Worm (Caenorhabditis elegans): ENCODE measurements around the gene str-85.

The str-85 gene

DNA sequence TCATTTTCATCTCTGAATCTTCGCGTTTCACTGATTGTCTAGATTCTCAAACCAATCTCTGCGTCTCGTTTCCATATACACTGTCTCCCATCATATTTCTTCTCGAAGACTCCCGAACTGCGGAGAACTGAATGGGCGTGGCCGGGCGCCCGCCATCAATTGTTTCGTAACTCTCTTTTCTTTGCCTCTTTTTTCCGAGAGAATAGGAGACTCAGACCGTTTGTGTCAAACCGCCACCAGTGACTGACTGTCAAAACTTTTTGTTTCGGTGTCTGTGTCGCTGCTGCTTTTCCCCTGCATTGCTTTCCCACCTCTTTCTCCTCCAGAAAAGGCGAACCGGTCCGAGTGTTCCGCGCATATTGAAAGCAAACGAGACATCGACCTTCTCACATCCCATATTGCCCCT is 49.5 kb downstream of the str-85 start, which contains the start of gene unc-23 (continued):
- TF ChIP-seq hlh-30 (tag; optimal IDR thresholded peaks at IDR 0.05; ENCODE audit: insufficient read depth): no peak
- TF ChIP-seq hlh-8 (tag; optimal IDR thresholded peaks at IDR 0.05): no peak
- no peak for TF ChIP-seq elt-4 (tag; optimal IDR thresholded peaks at IDR 0.05)
- no peak for TF ChIP-seq eyg-1 (tag; optimal IDR thresholded peaks at IDR 0.05)
- peak; percentile 80 for TF ChIP-seq rnt-1 (tag; optimal IDR thresholded peaks at IDR 0.05)
- no peak for TF ChIP-seq unc-3 (GFP tag; conservative IDR thresholded peaks at IDR 0.05)
- TF ChIP-seq unc-3 (tag; optimal IDR thresholded peaks at IDR 0.05): no peak
- no peak for TF ChIP-seq sdc-2 (tag; optimal IDR thresholded peaks at IDR 0.05)
- no peak for TF ChIP-seq gmeb-2 (tag; optimal IDR thresholded peaks at IDR 0.05)
- no peak for TF ChIP-seq ceh-14 (tag; optimal IDR thresholded peaks at IDR 0.05)
- TF ChIP-seq dmd-4 (tag; optimal IDR thresholded peaks at IDR 0.05; ENCODE audit: borderline replicate concordance): no peak
- no peak for TF ChIP-seq ceh-2 (tag; optimal IDR thresholded peaks at IDR 0.05)
- no peak for TF ChIP-seq ama-1 (optimal IDR thresholded peaks at IDR 0.05)
- no peak for TF ChIP-seq K09A11.1 (tag; optimal IDR thresholded peaks at IDR 0.05; ENCODE audit: insufficient read depth)
- TF ChIP-seq che-1 (tag; optimal IDR thresholded peaks at IDR 0.05): no peak
- no peak for TF ChIP-seq elt-2 (tag; optimal IDR thresholded peaks at IDR 0.05)
- TF ChIP-seq lim-6 (tag; optimal IDR thresholded peaks at IDR 0.05): no peak
- no peak for TF ChIP-seq nhr-11 (tag; optimal IDR thresholded peaks at IDR 0.05)
- no peak for TF ChIP-seq pax-1 (tag; optimal IDR thresholded peaks at IDR 0.05)
- TF ChIP-seq dve-1 (tag; optimal IDR thresholded peaks at IDR 0.05): peak; percentile 9

DNA sequence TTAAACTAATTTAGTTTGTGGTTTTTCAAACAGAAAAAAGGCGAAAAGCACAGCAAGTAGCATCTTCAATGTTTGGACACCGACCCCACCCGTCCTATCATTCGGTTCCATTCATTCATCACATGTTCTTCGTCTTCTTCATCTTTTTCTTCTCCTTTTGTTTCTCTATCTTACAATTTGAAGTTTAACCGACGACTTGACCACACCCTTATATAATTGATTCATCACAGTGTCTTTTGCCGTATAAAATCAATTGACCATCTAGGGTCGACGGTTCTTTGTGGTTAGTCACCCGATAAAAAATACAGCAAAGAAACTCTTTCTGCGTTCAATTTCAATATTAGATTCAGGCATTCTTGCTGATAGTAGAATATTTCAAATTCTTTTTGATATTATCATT is 50.5 kb downstream of the str-85 start:
- TF ChIP-seq sox-4 (tag; optimal IDR thresholded peaks at IDR 0.05) (no peak), ztf-16 (tag; optimal IDR thresholded peaks at IDR 0.05) (no peak), unc-42 (tag; optimal IDR thresholded peaks at IDR 0.05) (no peak)

Data from whole organism, late embryonic.